Worm (Caenorhabditis elegans): ENCODE data around the gene K04C2.7.

ce11 chrIII:6903056-6903977, 22.4 kb downstream of the K04C2.7 start, which contains the start of the genes brc-2 and T07E3.3:
- no peak for TF ChIP-seq nhr-237 (tag; optimal IDR thresholded peaks at IDR 0.05)
- no peak for TF ChIP-seq lin-13 (tag; optimal IDR thresholded peaks at IDR 0.05)
- TF ChIP-seq nhr-12 (tag; optimal IDR thresholded peaks at IDR 0.05): no peak
- no peak for TF ChIP-seq nhr-28 (tag; optimal IDR thresholded peaks at IDR 0.05)
- no peak for TF ChIP-seq unc-39 (tag; optimal IDR thresholded peaks at IDR 0.05)
- TF ChIP-seq sptf-1 (tag; optimal IDR thresholded peaks at IDR 0.05): no peak
- TF ChIP-seq elt-1 (tag; optimal IDR thresholded peaks at IDR 0.05; ENCODE audit: borderline replicate concordance, insufficient read depth): no peak
- TF ChIP-seq elt-3 (tag; optimal IDR thresholded peaks at IDR 0.05): no peak
- no peak for TF ChIP-seq mep-1 (tag; optimal IDR thresholded peaks at IDR 0.05)
- no peak for TF ChIP-seq nhr-2 (tag; optimal IDR thresholded peaks at IDR 0.05)
- no peak for TF ChIP-seq blmp-1 (tag; optimal IDR thresholded peaks at IDR 0.05)
- no peak for TF ChIP-seq nhr-76 (tag; optimal IDR thresholded peaks at IDR 0.05)
- no peak for TF ChIP-seq pha-4 (tag; optimal IDR thresholded peaks at IDR 0.05)
